Fruit fly (Drosophila melanogaster) whole organism, prepupa: ENCODE measurements around the gene Nup98-96.
A peak's percentile ranks its signal among the peaks of the same experiment; 100 is the strongest.

Source experiments
- CG11294 ChIP-seq: fragments of 200-800 bp; sonication (Bioruptor generic); IDR thresholded peaks from 2 replicates; pipeline ENCODE4 v1.3.6; 2022; ENCODE audit warnings: missing biosample characterization, missing genetic modification characterization
- CG6276 ChIP-seq: fragments of 200-800 bp; sonication (Bioruptor generic); optimal IDR thresholded peaks from 2 replicates; lab custom pipeline; 2017; ENCODE audit warnings: missing biosample characterization, mild to moderate bottlenecking, missing genetic modification characterization
- Ets21C ChIP-seq: fragments of 200-800 bp; sonication (Bioruptor generic); optimal IDR thresholded peaks from 3 replicates; lab custom pipeline; 2016; ENCODE audit warnings: missing biosample characterization, missing genetic modification characterization
- Lpt ChIP-seq: fragments of 200-800 bp; sonication (Bioruptor generic); optimal IDR thresholded peaks from 3 replicates; lab custom pipeline; 2016; ENCODE audit warnings: missing biosample characterization, missing genetic modification characterization
- net ChIP-seq: fragments of 200-800 bp; sonication (Bioruptor generic); optimal IDR thresholded peaks from 3 replicates; lab custom pipeline; 2016; ENCODE audit warnings: missing biosample characterization, missing genetic modification characterization
- spab ChIP-seq: fragments of 200-800 bp; sonication (Bioruptor generic); optimal IDR thresholded peaks from 2 replicates; lab custom pipeline; 2017; ENCODE audit warnings: missing biosample characterization, mild to moderate bottlenecking, missing genetic modification characterization, missing genetic modification reagents
- vri ChIP-seq: fragments of 200-800 bp; sonication (Bioruptor generic); optimal IDR thresholded peaks from 3 replicates; lab custom pipeline; 2016; ENCODE audit warnings: missing biosample characterization, mild to moderate bottlenecking, missing genetic modification characterization

- TF ChIP-seq vri (GFP tag; lab: Kevin White, UChicago) (no peak), Ets21C (GFP tag; lab: Kevin White, UChicago) (no peak), CG11294 (GFP tag; lab: Robert Waterston, UW) (peak; percentile 60), net (no peak), CG6276 (GFP tag; lab: Kevin White, UChicago) (no peak), spab (GFP tag; lab: Kevin White, UChicago) (no peak), Lpt (peak; percentile 73)
Measured at dm6 chr3R:23817566-23818202, 36.3 kb upstream of the Nup98-96 start.
